Fruit fly (Drosophila melanogaster) whole organism: ENCODE measurements around the gene Ir75d.

Experiments used
- CG8478 ChIP-seq: fragments of >200 bp; optimal IDR thresholded peaks from 2 replicates; lab custom pipeline; 2018; ENCODE audit warnings: inconsistent platforms
- Dll ChIP-seq: fragments of >200 bp; optimal IDR thresholded peaks from 2 replicates; lab custom pipeline; 2017
- EcR ChIP-seq, 2 experiments: fragments of >200 bp; optimal IDR thresholded peaks; 2 replicates each; lab custom pipeline; 2017; ENCODE audit warnings: missing biosample characterization in 2 of 2, missing genetic modification characterization in 2 of 2, missing genetic modification reagents in 2 of 2
- pan ChIP-seq: fragments of >200 bp; optimal IDR thresholded peaks from 2 replicates; lab custom pipeline; 2017
- psq ChIP-seq: fragments of >200 bp; optimal IDR thresholded peaks from 2 replicates; lab custom pipeline; 2017
- usp ChIP-seq: fragments of >200 bp; optimal IDR thresholded peaks from 2 replicates; lab custom pipeline; 2017; ENCODE audit warnings: missing biosample characterization, missing genetic modification characterization, mixed read lengths

The Ir75d gene

DNA sequence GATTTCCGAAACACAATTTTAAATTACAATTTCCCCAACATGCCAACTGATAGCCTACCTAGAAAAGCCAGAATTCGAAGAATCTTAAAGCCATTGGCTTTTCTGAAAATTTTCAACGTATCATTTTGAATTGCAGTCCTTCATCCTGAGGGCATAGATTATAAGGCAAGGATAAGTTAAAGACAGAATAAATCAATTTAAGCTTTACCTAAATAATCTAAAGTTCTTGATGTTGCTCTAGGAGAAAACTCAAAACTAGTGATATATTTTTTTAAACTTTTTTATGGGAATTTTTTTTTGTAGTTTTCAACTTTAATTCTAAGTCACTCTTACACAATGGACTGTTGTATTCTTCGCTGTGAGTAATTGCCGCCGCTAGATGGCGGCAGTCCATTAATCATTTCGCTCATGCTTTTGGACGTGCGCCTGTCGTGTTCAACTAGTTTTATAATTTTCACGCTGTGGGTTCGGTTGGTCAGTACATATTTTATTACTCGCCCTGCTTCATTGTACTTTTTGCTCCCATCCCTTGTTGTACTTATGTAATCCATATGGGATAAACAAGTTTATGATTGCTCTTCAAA, 3.2 kb upstream of the Ir75d start, which contains the start of gene COX6AL2:
COX6AL2 (minus strand) TSS at position 51 of the 584 bp plus-strand sequence.
- no peak for TF ChIP-seq EcR (GFP tag; optimal IDR thresholded peaks at IDR 0.05; lab: Kevin White, UChicago)
- TF ChIP-seq psq (lab: Kevin White, UChicago): no peak
- TF ChIP-seq usp: no peak
- TF ChIP-seq CG8478 (lab: Kevin White, UChicago): no peak
- no peak for TF ChIP-seq Dll
- no peak for TF ChIP-seq pan (lab: Kevin White, UChicago)

DNA sequence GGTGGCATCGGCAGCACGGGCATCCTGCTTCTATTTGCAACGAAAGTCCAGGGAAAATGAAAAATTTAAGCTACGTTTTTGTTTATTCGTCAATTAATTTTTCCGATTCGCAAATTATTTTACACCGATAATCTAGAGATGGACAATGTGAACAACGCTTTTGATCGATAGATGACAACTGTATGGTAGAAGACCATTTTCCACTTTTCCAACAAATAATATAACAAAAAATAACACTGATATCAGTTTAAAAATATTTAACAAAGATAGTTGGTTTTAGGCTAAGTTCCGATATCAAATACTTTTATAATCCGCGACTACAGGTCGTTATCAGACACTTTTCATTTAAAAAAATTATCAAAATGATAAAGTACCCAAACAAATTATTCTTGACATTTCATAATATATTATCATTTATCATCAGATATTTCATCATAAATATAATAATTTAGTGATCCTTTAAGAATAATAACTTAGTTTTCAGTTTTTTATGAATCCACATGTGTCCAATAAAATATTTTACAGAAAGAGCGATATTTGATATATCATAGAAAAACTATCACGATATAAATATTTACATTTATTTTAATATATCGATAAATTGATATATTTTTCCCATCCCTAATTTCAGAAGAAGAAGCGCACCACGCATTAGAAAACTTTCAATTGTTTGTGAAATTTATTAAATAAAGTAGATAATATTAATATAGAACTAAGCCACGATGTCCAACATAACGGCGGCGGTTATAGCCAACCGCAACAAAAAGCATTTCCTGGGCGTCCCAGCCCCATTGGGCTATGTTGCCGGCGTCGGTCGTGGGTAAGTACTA, 6.0 kb downstream of the Ir75d start, which contains the start of the genes CSN1b and Prp6:
CSN1b (minus strand) TSS at position 159 of the 830 bp plus-strand sequence.
Prp6 (plus strand) TSS at position 601 of the 830 bp plus-strand sequence.
- TF ChIP-seq CG8478 (lab: Kevin White, UChicago) (no peak), usp (no peak), psq (lab: Kevin White, UChicago) (no peak), EcR (GFP tag; optimal IDR thresholded peaks at IDR 0.05; lab: Kevin White, UChicago) (no peak), pan (lab: Kevin White, UChicago) (no peak), Dll (no peak)

DNA sequence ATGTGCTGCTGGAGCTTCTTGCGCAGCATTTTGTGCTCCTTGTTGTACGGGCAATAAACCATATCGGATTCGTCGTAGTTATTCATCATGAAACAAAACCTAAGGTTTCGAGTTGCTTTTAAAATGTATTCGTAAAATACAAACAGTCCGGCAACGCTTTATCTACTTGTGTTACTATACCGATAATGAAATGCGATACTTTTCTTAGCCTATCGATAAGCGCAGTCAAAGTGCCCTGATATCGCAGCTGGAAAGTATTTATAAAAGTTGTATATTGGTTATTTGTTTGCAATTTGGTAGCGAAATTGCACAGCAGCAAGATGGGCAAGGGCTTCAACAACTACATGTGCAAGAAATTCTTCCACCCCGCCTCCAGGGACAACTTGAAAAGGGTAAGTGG, 9.6 kb downstream of the Ir75d start, which contains the start of the genes arx and CG6843:
arx (minus strand) TSS at position 144 of the 400 bp plus-strand sequence.
CG6843 (plus strand) TSS at position 184 of the 400 bp plus-strand sequence.
- TF ChIP-seq pan (lab: Kevin White, UChicago): no peak
- no peak for TF ChIP-seq CG8478 (lab: Kevin White, UChicago)
- TF ChIP-seq Dll: no peak
- no peak for TF ChIP-seq EcR (GFP tag; optimal IDR thresholded peaks at IDR 0.05; lab: Kevin White, UChicago)
- TF ChIP-seq psq (lab: Kevin White, UChicago): no peak
- no peak for TF ChIP-seq usp

- TF ChIP-seq Dll (no peak), CG8478 (lab: Kevin White, UChicago) (no peak), psq (lab: Kevin White, UChicago) (no peak)
These were observed 12.2 kb downstream of the Ir75d start, which contains the start of gene RpL26 for dm6 chr3L:18898770-18899278. Gene RpL26 (plus strand): TSS chr3L:18898875.

- TF ChIP-seq CG8478 (lab: Kevin White, UChicago) (no peak), Dll (no peak), pan (lab: Kevin White, UChicago) (no peak), EcR (GFP tag; optimal IDR thresholded peaks at IDR 0.05; lab: Kevin White, UChicago) (no peak), psq (lab: Kevin White, UChicago) (no peak), usp (no peak)
These were observed 12.9 kb downstream of the Ir75d start, which contains the start of gene CG3902 for dm6 chr3L:18898086-18898470. Gene CG3902 (minus strand): TSS chr3L:18898293.

DNA sequence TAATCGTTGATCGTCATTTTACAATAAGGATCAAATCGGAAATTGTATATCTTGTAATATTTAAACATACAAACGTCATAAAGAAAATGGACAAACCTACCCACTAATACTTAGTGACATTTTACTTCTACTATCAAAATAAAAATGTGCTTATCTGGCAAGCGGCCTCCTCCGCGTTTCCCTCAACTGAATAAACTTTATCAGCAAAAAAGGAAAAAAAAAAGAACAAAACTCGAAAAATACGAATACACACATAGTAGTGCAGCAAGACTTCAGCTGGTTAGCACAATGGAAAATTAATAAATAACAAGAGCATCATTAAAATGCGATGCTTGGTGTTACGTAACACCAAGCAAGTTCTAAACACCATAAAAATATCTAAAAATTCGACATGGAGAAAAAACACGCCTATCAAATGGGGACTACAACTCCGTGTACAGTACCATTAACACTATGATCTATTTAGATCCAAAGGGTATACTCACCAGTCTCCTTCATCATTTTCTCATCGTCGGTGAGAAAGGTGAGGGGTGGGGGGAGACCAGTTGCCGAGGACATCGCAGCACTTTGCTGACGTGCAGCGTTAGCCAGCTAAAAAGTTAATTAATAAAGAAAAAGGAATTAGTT, 13.4 kb downstream of the Ir75d start:
- no peak for TF ChIP-seq CG8478 (lab: Kevin White, UChicago)
- TF ChIP-seq Dll: no peak
- TF ChIP-seq pan (lab: Kevin White, UChicago): no peak
- no peak for TF ChIP-seq psq (lab: Kevin White, UChicago)
- no peak for TF ChIP-seq EcR (GFP tag; optimal IDR thresholded peaks at IDR 0.05; lab: Kevin White, UChicago)
- no peak for TF ChIP-seq usp

dm6 chr3L:18896297-18896863, 14.6 kb downstream of the Ir75d start:
- TF ChIP-seq pan (lab: Kevin White, UChicago): no peak
- no peak for TF ChIP-seq EcR (GFP tag; optimal IDR thresholded peaks at IDR 0.05; lab: Kevin White, UChicago)
- no peak for TF ChIP-seq Dll
- no peak for TF ChIP-seq usp
- TF ChIP-seq CG8478 (lab: Kevin White, UChicago): no peak
- no peak for TF ChIP-seq psq (lab: Kevin White, UChicago)

dm6 chr3L:18895079-18895478, 15.9 kb downstream of the Ir75d start:
- TF ChIP-seq psq (lab: Kevin White, UChicago) (no peak), CG8478 (lab: Kevin White, UChicago) (no peak)

- TF ChIP-seq usp (no peak), psq (lab: Kevin White, UChicago) (no peak), EcR (GFP tag; optimal IDR thresholded peaks at IDR 0.05; lab: Kevin White, UChicago) (no peak), Dll (no peak)
These were observed 19.0 kb downstream of the Ir75d start, which contains the start of gene NijB for dm6 chr3L:18891986-18892385. Gene NijB (plus strand): TSS chr3L:18892383.

DNA sequence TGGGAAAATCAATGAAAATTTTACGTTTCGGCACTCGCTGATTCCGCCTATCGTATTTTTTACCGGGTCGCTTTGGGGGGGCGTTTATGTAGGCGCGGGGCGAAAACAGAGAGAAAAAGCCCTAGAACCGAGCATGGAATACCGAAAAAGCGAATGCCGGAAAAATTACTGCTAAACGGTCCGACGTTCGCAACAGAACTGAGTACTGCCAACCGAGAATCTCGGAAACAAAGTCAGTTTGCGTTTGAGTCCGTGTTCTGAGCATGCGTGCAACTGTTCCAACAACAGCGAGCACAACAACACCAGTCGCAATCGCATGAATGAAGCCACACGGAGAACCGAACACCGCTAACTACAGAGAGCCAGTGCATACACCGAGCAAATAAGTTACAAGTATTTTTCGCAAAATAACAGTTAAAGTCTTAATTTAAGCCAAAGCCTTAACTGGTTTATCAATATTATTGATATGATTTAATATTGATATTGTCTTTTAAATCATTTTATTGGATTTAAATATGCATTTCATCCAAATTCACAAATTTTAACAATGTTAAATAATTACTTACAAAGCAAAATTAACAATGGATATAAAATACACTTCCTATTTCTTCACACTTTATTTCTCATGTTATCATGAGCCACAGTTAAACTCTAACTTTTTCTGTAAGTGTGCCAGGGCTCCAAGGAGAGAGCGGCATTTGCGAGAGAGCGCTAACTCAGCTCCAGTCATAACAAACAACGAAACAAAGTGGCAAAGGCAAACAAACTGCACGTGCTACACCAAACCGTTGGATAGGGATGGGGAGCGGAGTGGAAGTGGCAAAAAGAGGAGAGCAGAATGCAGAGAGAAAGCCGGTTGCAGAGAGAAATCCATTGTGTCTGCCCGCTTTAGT, 20.5 kb downstream of the Ir75d start, which contains the start of gene CG3961:
CG3961 (minus strand) TSS at position 201 of the 893 bp plus-strand sequence.
- TF ChIP-seq CG8478 (lab: Kevin White, UChicago): no peak
- no peak for TF ChIP-seq usp
- TF ChIP-seq EcR (GFP tag; optimal IDR thresholded peaks at IDR 0.05; lab: Kevin White, UChicago): no peak
- no peak for TF ChIP-seq pan (lab: Kevin White, UChicago)
- no peak for TF ChIP-seq psq (lab: Kevin White, UChicago)
- no peak for TF ChIP-seq Dll
